Fruit fly (Drosophila melanogaster) whole organism, embryonic: ENCODE results near the gene Mco1.

Source experiments
- Antp ChIP-seq: fragments of 200-800 bp; sonication (Bioruptor generic); optimal IDR thresholded peaks from 3 replicates; lab custom pipeline; 2016; ENCODE audit warnings: missing biosample characterization, missing genetic modification characterization
- Atf3 ChIP-seq: fragments of 200-800 bp; sonication (Bioruptor generic); optimal IDR thresholded peaks from 3 replicates; lab custom pipeline; 2016; ENCODE audit warnings: missing biosample characterization, missing genetic modification characterization
- CG1024 ChIP-seq: fragments of 200-800 bp; sonication (Bioruptor generic); IDR thresholded peaks from 2 replicates; pipeline ENCODE4 v1.3.6; 2022; ENCODE audit warnings: missing biosample characterization, missing genetic modification characterization
- CG10543 ChIP-seq: fragments of 200-800 bp; sonication (Bioruptor generic); optimal IDR thresholded peaks from 3 replicates; lab custom pipeline; 2017; ENCODE audit warnings: missing biosample characterization, mild to moderate bottlenecking, missing genetic modification characterization, moderate library complexity
- CG10959 ChIP-seq: fragments of 200-800 bp; sonication (Bioruptor generic); IDR thresholded peaks from 2 replicates; pipeline ENCODE4 v1.3.6; 2022; ENCODE audit warnings: missing biosample characterization, missing genetic modification characterization
- CG11093 ChIP-seq: fragments of 200-800 bp; sonication (Bioruptor generic); IDR thresholded peaks from 3 replicates; pipeline ENCODE4 v1.3.6; 2022; ENCODE audit warnings: missing biosample characterization, missing genetic modification characterization
- CG12236 ChIP-seq: fragments of 200-800 bp; sonication (Bioruptor generic); optimal IDR thresholded peaks from 2 replicates; lab custom pipeline; 2016; ENCODE audit warnings: missing biosample characterization, missing genetic modification characterization
- CG1233 ChIP-seq: fragments of 200-800 bp; sonication (Bioruptor generic); optimal IDR thresholded peaks from 4 replicates; lab custom pipeline; 2018; ENCODE audit warnings: missing biosample characterization, mild to moderate bottlenecking, missing genetic modification characterization
- CG13296 ChIP-seq: fragments of 200-800 bp; sonication (Bioruptor generic); optimal IDR thresholded peaks from 3 replicates; lab custom pipeline; 2018; ENCODE audit warnings: missing biosample characterization, mild to moderate bottlenecking, missing genetic modification characterization
- CG13424 ChIP-seq: fragments of 200-800 bp; sonication (Bioruptor generic); optimal IDR thresholded peaks from 2 replicates; lab custom pipeline; 2019; ENCODE audit warnings: missing biosample characterization, mild to moderate bottlenecking, missing genetic modification characterization, moderate library complexity
- CG14860 ChIP-seq: fragments of 200-800 bp; sonication (Bioruptor generic); IDR thresholded peaks from 3 replicates; pipeline ENCODE4 v1.3.6; 2022; ENCODE audit warnings: missing biosample characterization, missing genetic modification characterization; ENCODE audit not compliant: partially characterized antibody
- CG14965 ChIP-seq: fragments of 200-800 bp; sonication (Bioruptor generic); optimal IDR thresholded peaks from 2 replicates; lab custom pipeline; 2016; ENCODE audit warnings: missing biosample characterization, missing genetic modification characterization, borderline replicate concordance
- CG15073 ChIP-seq: fragments of 200-800 bp; sonication (Bioruptor generic); optimal IDR thresholded peaks from 2 replicates; lab custom pipeline; 2016; ENCODE audit warnings: missing biosample characterization, missing genetic modification characterization
- CG15479 ChIP-seq: fragments of 200-800 bp; sonication (Bioruptor generic); optimal IDR thresholded peaks from 3 replicates; lab custom pipeline; 2019; ENCODE audit warnings: missing biosample characterization, mild to moderate bottlenecking, missing genetic modification characterization, moderate library complexity
- CG17328 ChIP-seq: fragments of 200-800 bp; sonication (Bioruptor generic); IDR thresholded peaks from 2 replicates; pipeline ENCODE4 v1.3.6; 2022; ENCODE audit warnings: missing biosample characterization, missing genetic modification characterization
- CG17912 ChIP-seq: fragments of 200-800 bp; sonication (Bioruptor generic); optimal IDR thresholded peaks from 2 replicates; lab custom pipeline; 2018; ENCODE audit warnings: missing biosample characterization, mild to moderate bottlenecking, missing genetic modification characterization
- CG1792 ChIP-seq: fragments of 200-800 bp; sonication (Bioruptor generic); optimal IDR thresholded peaks from 2 replicates; lab custom pipeline; 2016; ENCODE audit warnings: missing biosample characterization, missing genetic modification characterization
- CG2116 ChIP-seq: fragments of 200-800 bp; sonication (Bioruptor generic); optimal IDR thresholded peaks from 3 replicates; lab custom pipeline; 2018; ENCODE audit warnings: missing biosample characterization, mild to moderate bottlenecking, missing genetic modification characterization
- CG3065 ChIP-seq: fragments of 200-800 bp; sonication (Bioruptor generic); optimal IDR thresholded peaks from 2 replicates; lab custom pipeline; 2016; ENCODE audit warnings: missing biosample characterization, missing genetic modification characterization
- CG31441 ChIP-seq: fragments of 200-800 bp; sonication (Bioruptor generic); IDR thresholded peaks from 2 replicates; pipeline ENCODE4 v1.3.6; 2022; ENCODE audit warnings: missing biosample characterization, missing genetic modification characterization
- CG3163 ChIP-seq: fragments of 200-800 bp; sonication (Bioruptor generic); optimal IDR thresholded peaks from 3 replicates; lab custom pipeline; 2016; ENCODE audit warnings: missing biosample characterization, missing genetic modification characterization
- CG4404 ChIP-seq: fragments of 200-800 bp; sonication (Bioruptor generic); IDR thresholded peaks from 2 replicates; pipeline ENCODE4 v1.3.6; 2022; ENCODE audit warnings: missing biosample characterization, missing genetic modification characterization
- CG5180 ChIP-seq: fragments of 200-800 bp; sonication (Bioruptor generic); optimal IDR thresholded peaks from 3 replicates; lab custom pipeline; 2017; ENCODE audit warnings: missing biosample characterization, missing genetic modification characterization, mild to moderate bottlenecking, moderate library complexity, missing genetic modification reagents
- CG6272 ChIP-seq: fragments of 200-800 bp; sonication (Bioruptor generic); IDR thresholded peaks from 2 replicates; pipeline ENCODE4 v1.3.6; 2022; ENCODE audit warnings: missing biosample characterization, missing genetic modification characterization
- CG6689 ChIP-seq: fragments of 200-800 bp; sonication (Bioruptor generic); IDR thresholded peaks from 2 replicates; pipeline ENCODE4 v1.3.6; 2022; ENCODE audit warnings: missing biosample characterization, missing genetic modification characterization
- CG6791 ChIP-seq: fragments of 200-800 bp; sonication (Bioruptor generic); IDR thresholded peaks from 3 replicates; pipeline ENCODE4 v1.3.6; 2022; ENCODE audit warnings: missing biosample characterization, missing genetic modification characterization; ENCODE audit not compliant: partially characterized antibody
- CG7556 ChIP-seq: fragments of 200-800 bp; sonication (Bioruptor generic); optimal IDR thresholded peaks from 2 replicates; lab custom pipeline; 2017; ENCODE audit warnings: missing biosample characterization, mild to moderate bottlenecking, missing genetic modification characterization
- CG7963 ChIP-seq: fragments of 200-800 bp; sonication (Bioruptor generic); IDR thresholded peaks from 3 replicates; pipeline ENCODE4 v1.3.6; 2022; ENCODE audit warnings: missing biosample characterization, missing genetic modification characterization; ENCODE audit not compliant: partially characterized antibody
- CTCF ChIP-seq: fragments of 200-800 bp; sonication (Bioruptor generic); optimal IDR thresholded peaks from 2 replicates; lab custom pipeline; 2017; ENCODE audit warnings: missing biosample characterization, mild to moderate bottlenecking, missing genetic modification characterization, moderate library complexity
- Dad ChIP-seq: fragments of 200-800 bp; sonication (Bioruptor generic); optimal IDR thresholded peaks from 3 replicates; lab custom pipeline; 2016; ENCODE audit warnings: missing biosample characterization, missing genetic modification characterization
- Dbx ChIP-seq: fragments of 200-800 bp; sonication (Bioruptor generic); IDR thresholded peaks from 3 replicates; pipeline ENCODE4 v1.3.6; 2022; ENCODE audit warnings: missing biosample characterization, missing genetic modification characterization
- Dip2 ChIP-seq: fragments of 200-800 bp; sonication (Bioruptor generic); IDR thresholded peaks from 2 replicates; pipeline ENCODE4 v1.3.6; 2022; ENCODE audit warnings: missing biosample characterization, missing genetic modification characterization
- Fer1 ChIP-seq: fragments of 200-800 bp; sonication (Bioruptor generic); optimal IDR thresholded peaks from 2 replicates; lab custom pipeline; 2017; ENCODE audit warnings: missing biosample characterization, mild to moderate bottlenecking, missing genetic modification characterization
- Fer2 ChIP-seq: fragments of 200-800 bp; sonication (Bioruptor generic); optimal IDR thresholded peaks from 2 replicates; lab custom pipeline; 2018; ENCODE audit warnings: missing biosample characterization, mild to moderate bottlenecking, missing genetic modification characterization, moderate library complexity
- GATAe ChIP-seq: fragments of 200-800 bp; sonication (Bioruptor generic); conservative IDR thresholded peaks from 2 replicates; pipeline ENCODE4 v1.3.6; 2022; ENCODE audit warnings: missing biosample characterization, missing genetic modification characterization
- Hsf ChIP-seq: fragments of 200-800 bp; sonication (Bioruptor generic); optimal IDR thresholded peaks from 3 replicates; lab custom pipeline; 2016; ENCODE audit warnings: missing biosample characterization, missing genetic modification characterization
- Nf-YA ChIP-seq: fragments of 200-800 bp; sonication (Bioruptor generic); IDR thresholded peaks from 2 replicates; pipeline ENCODE4 v1.3.6; 2022; ENCODE audit warnings: missing biosample characterization, missing genetic modification characterization
- Pdp1 ChIP-seq, 2 experiments: fragments of 200-800 bp; sonication (Bioruptor generic); optimal IDR thresholded peaks; 3 replicates each; lab custom pipeline; 2016; ENCODE audit warnings: missing biosample characterization in 2 of 2, missing genetic modification characterization in 2 of 2, mild to moderate bottlenecking in 1 of 2, moderate library complexity in 1 of 2
- Tbp ChIP-seq: fragments of >200 bp; optimal IDR thresholded peaks from 2 replicates; lab custom pipeline; 2018; ENCODE audit warnings: missing biosample characterization, missing genetic modification characterization
- Usf ChIP-seq: fragments of 200-800 bp; sonication (Bioruptor generic); optimal IDR thresholded peaks from 2 replicates; lab custom pipeline; 2017; ENCODE audit warnings: missing genotype, missing biosample characterization, missing genetic modification characterization
- aop ChIP-seq: fragments of 200-800 bp; sonication (Bioruptor generic); IDR thresholded peaks from 2 replicates; pipeline ENCODE4 v1.3.6; 2022; ENCODE audit warnings: missing biosample characterization, missing genetic modification characterization
- ap ChIP-seq: fragments of 200-800 bp; sonication (Bioruptor generic); IDR thresholded peaks from 2 replicates; pipeline ENCODE4 v1.3.6; 2022; ENCODE audit warnings: missing biosample characterization, missing genetic modification characterization
- ara ChIP-seq: fragments of 200-800 bp; sonication (Bioruptor generic); IDR thresholded peaks from 2 replicates; pipeline ENCODE4 v1.3.6; 2022; ENCODE audit warnings: missing biosample characterization, missing genetic modification characterization
- cas ChIP-seq: fragments of 200-800 bp; sonication (Bioruptor generic); IDR thresholded peaks from 2 replicates; pipeline ENCODE4 v1.3.6; 2022; ENCODE audit warnings: missing biosample characterization, missing genetic modification characterization
- emc ChIP-seq: fragments of 200-800 bp; sonication (Bioruptor generic); optimal IDR thresholded peaks from 2 replicates; lab custom pipeline; 2016; ENCODE audit warnings: missing biosample characterization, missing genetic modification characterization
- gcm2 ChIP-seq: fragments of 200-800 bp; sonication (Bioruptor generic); optimal IDR thresholded peaks from 2 replicates; lab custom pipeline; 2016; ENCODE audit warnings: missing biosample characterization, missing genetic modification characterization
- grau ChIP-seq: fragments of 200-800 bp; optimal IDR thresholded peaks from 3 replicates; lab custom pipeline; 2019; ENCODE audit warnings: missing biosample characterization, mild to moderate bottlenecking, missing genetic modification characterization, moderate library complexity
- gro ChIP-seq: fragments of 200-800 bp; sonication (Bioruptor generic); optimal IDR thresholded peaks from 2 replicates; lab custom pipeline; 2016; ENCODE audit warnings: missing biosample characterization, missing genetic modification characterization
- gsb ChIP-seq: fragments of 200-800 bp; sonication (Bioruptor generic); IDR thresholded peaks from 2 replicates; pipeline ENCODE4 v1.3.6; 2022; ENCODE audit warnings: missing biosample characterization, missing genetic modification characterization
- oc ChIP-seq: fragments of 200-800 bp; sonication (Bioruptor generic); optimal IDR thresholded peaks from 2 replicates; lab custom pipeline; 2018; ENCODE audit warnings: missing biosample characterization, mild to moderate bottlenecking, missing genetic modification characterization, moderate library complexity
- phol ChIP-seq: fragments of 200-800 bp; sonication (Bioruptor generic); optimal IDR thresholded peaks from 3 replicates; lab custom pipeline; 2018; ENCODE audit warnings: missing biosample characterization, mild to moderate bottlenecking, missing genetic modification characterization, moderate library complexity
- ttk ChIP-seq: fragments of 200-800 bp; sonication (Bioruptor generic); IDR thresholded peaks from 2 replicates; pipeline ENCODE4 v2.1.2; 2022; ENCODE audit warnings: missing biosample characterization, missing genetic modification characterization
- zfh1 ChIP-seq: fragments of 200-800 bp; sonication (Bioruptor generic); IDR thresholded peaks from 3 replicates; pipeline ENCODE4 v1.3.6; 2022; ENCODE audit warnings: missing biosample characterization, missing genetic modification characterization

The Mco1 gene

DNA sequence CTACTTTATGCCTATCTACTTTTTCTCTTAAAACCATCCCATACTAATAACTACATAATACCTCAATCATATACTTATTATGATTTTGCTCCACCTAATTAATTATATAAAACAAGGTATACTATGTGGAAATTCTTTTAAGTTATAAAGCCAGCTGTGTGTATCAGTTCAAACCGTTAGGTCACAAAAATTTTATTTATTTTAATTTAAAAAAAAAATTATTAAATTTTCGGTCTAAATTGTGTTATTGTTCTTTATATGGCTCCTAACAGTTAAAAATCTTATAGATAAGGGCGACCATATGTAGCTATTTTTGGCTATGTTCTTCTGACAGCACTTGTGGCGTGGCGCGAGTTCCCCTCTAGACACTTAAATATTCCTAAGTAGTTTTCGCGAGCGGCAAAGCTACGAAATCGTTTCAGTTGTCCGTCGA is 29.1 kb upstream of the Mco1 start, which contains the start of gene Aldh (continued):
- TF ChIP-seq Nf-YA (GFP tag; lab: Robert Waterston, UW) (no peak), GATAe (GFP tag; lab: Robert Waterston, UW) (peak; percentile 70), CG10959 (GFP tag; lab: Robert Waterston, UW) (no peak), ttk (GFP tag; lab: Robert Waterston, UW) (no peak), Dad (GFP tag; lab: Kevin White, UChicago) (no peak), CG13296 (GFP tag; lab: Kevin White, UChicago) (peak; percentile 40), Fer1 (GFP tag; lab: Kevin White, UChicago) (peak; percentile 39), CG6689 (GFP tag; lab: Robert Waterston, UW) (peak; percentile 40), Usf (no peak), CG15479 (no peak), gsb (GFP tag; lab: Robert Waterston, UW) (no peak), CG5180 (GFP tag; lab: Kevin White, UChicago) (no peak), CG17912 (GFP tag; lab: Kevin White, UChicago) (no peak), CG13424 (tag; lab: Kevin White, UChicago) (peak; percentile 35), phol (tag; lab: Kevin White, UChicago) (no peak), Tbp (GFP tag; lab: Kevin White, UChicago) (no peak), CG3065 (no peak), Fer2 (tag; lab: Kevin White, UChicago) (no peak), Hsf (no peak), ap (no peak), gro (GFP tag; lab: Kevin White, UChicago) (no peak), CG1233 (peak; percentile 11), CG11093 (GFP tag; lab: Robert Waterston, UW) (no peak), CG4404 (GFP tag; lab: Robert Waterston, UW) (no peak), aop (GFP tag; lab: Robert Waterston, UW) (no peak), Dbx (peak; percentile 63), CG1024 (GFP tag; lab: Robert Waterston, UW) (no peak), Pdp1 (GFP tag; optimal IDR thresholded peaks at IDR 0.05; lab: Kevin White, UChicago) (no peak), grau (tag; lab: Kevin White, UChicago) (no peak), CG3163 (GFP tag; lab: Kevin White, UChicago) (peak; percentile 5), Dip2 (GFP tag; lab: Robert Waterston, UW) (no peak), gcm2 (GFP tag; lab: Kevin White, UChicago) (no peak), ara (GFP tag; lab: Robert Waterston, UW) (no peak), CG10543 (peak; percentile 54), oc (tag; lab: Kevin White, UChicago) (no peak), cas (GFP tag; lab: Robert Waterston, UW) (no peak), CG6272 (GFP tag; lab: Robert Waterston, UW) (no peak), Antp (GFP tag; lab: Kevin White, UChicago) (no peak), emc (GFP tag; lab: Kevin White, UChicago) (no peak), CG6791 (GFP tag; lab: Robert Waterston, UW) (no peak), Atf3 (GFP tag; lab: Kevin White, UChicago) (no peak), CG15073 (GFP tag; lab: Kevin White, UChicago) (no peak), CG14860 (GFP tag; lab: Robert Waterston, UW) (no peak), CG31441 (GFP tag; lab: Robert Waterston, UW) (0 out of 2 replicates have a peak, but pooled peaks have one; percentile 25), CG17328 (GFP tag; lab: Robert Waterston, UW) (no peak), CG14965 (GFP tag; lab: Kevin White, UChicago) (no peak), CG7963 (no peak), CG12236 (GFP tag; lab: Kevin White, UChicago) (no peak), CTCF (GFP tag; lab: Kevin White, UChicago) (no peak), CG7556 (GFP tag; lab: Kevin White, UChicago) (no peak), zfh1 (no peak), CG2116 (no peak), CG1792 (no peak)
